Worm (Caenorhabditis elegans): Measurements from ENCODE around the gene T28D9.11.

DNA sequence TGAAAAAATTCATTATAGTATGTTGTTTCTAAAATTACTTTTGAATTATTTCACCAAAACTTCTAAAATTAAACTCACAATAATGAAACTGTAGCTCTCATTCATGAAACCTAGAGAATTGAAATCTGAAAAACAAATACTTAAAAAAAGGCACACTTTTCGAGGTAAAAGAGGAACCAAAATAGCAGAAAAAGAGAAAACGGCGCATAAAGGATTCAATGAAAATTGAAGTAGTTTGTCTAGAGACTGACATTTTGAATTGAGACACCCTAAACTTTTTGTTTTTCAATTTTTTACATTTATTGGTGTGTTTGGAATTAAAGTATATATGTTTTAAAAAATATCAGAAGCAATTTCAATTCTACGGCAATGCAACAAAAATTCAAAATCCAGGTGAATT lies 20.8 kb downstream of the T28D9.11 start, which contains the start of gene dgk-5:
- no peak for TF ChIP-seq unc-55 (GFP tag; optimal IDR thresholded peaks at IDR 0.05)
- no peak for TF ChIP-seq ama-1 (optimal IDR thresholded peaks at IDR 0.05)
- TF ChIP-seq T23F11.4 (GFP tag; optimal IDR thresholded peaks at IDR 0.05): no peak
- no peak for TF ChIP-seq mec-3 (tag; optimal IDR thresholded peaks at IDR 0.05; ENCODE audit: borderline replicate concordance)
- no peak for TF ChIP-seq zip-5 (tag; optimal IDR thresholded peaks at IDR 0.05)
- TF ChIP-seq nhr-11 (tag; optimal IDR thresholded peaks at IDR 0.05): no peak
- no peak for TF ChIP-seq nfya-1 (tag; optimal IDR thresholded peaks at IDR 0.05)
- TF ChIP-seq ets-4 (tag; optimal IDR thresholded peaks at IDR 0.05): no peak
- no peak for TF ChIP-seq eyg-1 (tag; optimal IDR thresholded peaks at IDR 0.05)
- no peak for TF ChIP-seq hlh-30 (tag; optimal IDR thresholded peaks at IDR 0.05; ENCODE audit: insufficient read depth)

Data from whole organism, late embryonic.